Fruit fly (Drosophila melanogaster): ENCODE data around the gene Taf4.

The Taf4 gene

DNA sequence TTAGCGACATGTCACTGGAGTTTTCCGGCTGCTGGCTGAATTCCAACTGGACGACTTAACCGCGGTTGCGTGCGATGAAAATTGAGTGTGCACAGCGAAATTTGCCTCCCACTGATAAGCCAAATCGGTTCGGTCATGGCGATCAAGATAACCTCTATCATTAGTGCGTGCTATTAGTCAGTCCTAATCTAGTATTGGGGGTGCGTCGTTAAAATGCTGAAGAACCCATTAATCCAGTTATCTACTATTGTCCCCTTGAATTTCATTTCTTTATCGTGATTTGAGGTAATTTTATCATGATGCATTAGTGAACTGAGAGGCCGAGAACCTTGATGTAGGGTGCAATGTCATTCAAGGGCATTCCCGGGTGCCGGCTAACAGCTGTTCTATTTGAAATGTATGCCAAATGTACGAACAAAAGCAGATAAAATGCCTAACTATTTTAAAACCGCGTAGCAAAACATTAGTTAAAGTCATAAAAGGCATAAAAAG is 15.5 kb downstream of the Taf4 start, which contains the start of gene Pgm1 (continued):
- TF ChIP-seq CG3407 (GFP tag; optimal IDR thresholded peaks at IDR 0.05) (peak; percentile 64), D19A (tag; optimal IDR thresholded peaks at IDR 0.05) (peak; percentile 64), Chrac-16 (GFP tag; optimal IDR thresholded peaks at IDR 0.05) (peak; percentile 81), CG11560 (tag; IDR thresholded peaks at IDR 0.05) (peak; percentile 47; the same call in 1 of the 3 replicates), NfI (GFP tag; optimal IDR thresholded peaks at IDR 0.05) (no peak), Lim3 (GFP tag; IDR thresholded peaks at IDR 0.05) (peak; percentile 21; the same call in 1 of the 2 replicates), CkIIα-i1 (GFP tag; IDR thresholded peaks at IDR 0.05) (no peak), CG8478 (optimal IDR thresholded peaks at IDR 0.05) (no peak), unc-4 (GFP tag; IDR thresholded peaks at IDR 0.05; ENCODE audit: partially characterized antibody) (no peak), Doc2 (GFP tag; IDR thresholded peaks at IDR 0.05) (no peak), CG7839 (tag; optimal IDR thresholded peaks at IDR 0.05) (peak; percentile 84), Atf-2 (GFP tag; optimal IDR thresholded peaks at IDR 0.05) (peak; percentile 89), CG7357 (GFP tag; IDR thresholded peaks at IDR 0.05) (0 out of 3 replicates have a peak, but pooled peaks have one; percentile 33), hb (GFP tag; IDR thresholded peaks at IDR 0.05; ENCODE audit: partially characterized antibody) (no peak), danr (GFP tag; IDR thresholded peaks at IDR 0.05) (peak; percentile 40; the same call in 1 of the 2 replicates), CG4282 (GFP tag; optimal IDR thresholded peaks at IDR 0.05) (peak; percentile 87), CG5245 (GFP tag; optimal IDR thresholded peaks at IDR 0.05) (peak; percentile 69), Dip2 (GFP tag; IDR thresholded peaks at IDR 0.05) (0 out of 2 replicates have a peak, but pooled peaks have one; percentile 22), NC2β (GFP tag; optimal IDR thresholded peaks at IDR 0.05) (peak; percentile 85), CG3995 (GFP tag; optimal IDR thresholded peaks at IDR 0.05) (peak; percentile 49), Opbp (GFP tag; IDR thresholded peaks at IDR 0.05; ENCODE audit: partially characterized antibody) (no peak), CG9437 (GFP tag; optimal IDR thresholded peaks at IDR 0.05) (peak; percentile 41), CG1792 (GFP tag; optimal IDR thresholded peaks at IDR 0.05) (peak; percentile 83), ro (GFP tag; IDR thresholded peaks at IDR 0.05) (no peak), Ets65A (GFP tag) (peak; percentile 98), CG8290 (GFP tag; optimal IDR thresholded peaks at IDR 0.05) (peak; percentile 70), CG8290 (tag; optimal IDR thresholded peaks at IDR 0.05) (peak; percentile 34 to 96), Ravus (GFP tag; IDR thresholded peaks at IDR 0.05) (no peak), CG9932 (GFP tag; IDR thresholded peaks at IDR 0.05) (no peak; the same call in 1 of the 2 replicates), CG7987 (GFP tag; optimal IDR thresholded peaks at IDR 0.05) (peak; percentile 72), hth (optimal IDR thresholded peaks at IDR 0.05) (no peak), fd3F (GFP tag; optimal IDR thresholded peaks at IDR 0.05) (peak; percentile 59), CG12744 (GFP tag; optimal IDR thresholded peaks at IDR 0.05) (peak; percentile 82), Nf-YB (GFP tag; optimal IDR thresholded peaks at IDR 0.05) (peak; percentile 65), cato (GFP tag; optimal IDR thresholded peaks at IDR 0.05; ENCODE audit: borderline replicate concordance) (peak; percentile 52), al (GFP tag; IDR thresholded peaks at IDR 0.05) (peak; percentile 66), CG6765 (GFP tag; optimal IDR thresholded peaks at IDR 0.05) (peak; percentile 74), CG7556 (GFP tag; optimal IDR thresholded peaks at IDR 0.05) (peak; percentile 74), CG4854 (GFP tag; optimal IDR thresholded peaks at IDR 0.05) (peak; percentile 72), CG12659 (GFP tag; optimal IDR thresholded peaks at IDR 0.05) (peak; percentile 87), knrl (GFP tag; IDR thresholded peaks at IDR 0.05; ENCODE audit: partially characterized antibody) (no peak), sob (GFP tag; IDR thresholded peaks at IDR 0.05) (peak; percentile 59; the same call in 1 of the 2 replicates), Dref (GFP tag; IDR thresholded peaks at IDR 0.05) (no peak), CG10267 (tag; optimal IDR thresholded peaks at IDR 0.05) (peak; percentile 70), wor (GFP tag; IDR thresholded peaks at IDR 0.05) (peak; percentile 53), nom (GFP tag; optimal IDR thresholded peaks at IDR 0.05) (peak; percentile 83), CG2129 (GFP tag; IDR thresholded peaks at IDR 0.05; ENCODE audit: partially characterized antibody) (no peak), pfk (GFP tag; optimal IDR thresholded peaks at IDR 0.05) (no peak), grau (tag; optimal IDR thresholded peaks at IDR 0.05) (peak; percentile 80), exex (tag; optimal IDR thresholded peaks at IDR 0.05) (peak; percentile 97), az2 (GFP tag; optimal IDR thresholded peaks at IDR 0.05) (peak; percentile 83)

Measured in whole organism, embryonic.